Fruit fly (Drosophila melanogaster) whole organism, embryonic: Measurements from ENCODE around the gene CG45676.

Source experiments
- Asciz ChIP-seq: fragments of 200-800 bp; sonication (Bioruptor generic); optimal IDR thresholded peaks from 2 replicates; lab custom pipeline; 2017; ENCODE audit warnings: missing biosample characterization, mild to moderate bottlenecking, missing genetic modification characterization, missing genetic modification reagents
- B-H1 ChIP-seq: fragments of 200-800 bp; sonication (Bioruptor generic); IDR thresholded peaks from 3 replicates; pipeline ENCODE4 v1.3.6; 2022; ENCODE audit warnings: missing biosample characterization, missing genetic modification characterization
- CG10209 ChIP-seq: fragments of 200-800 bp; sonication (Bioruptor generic); optimal IDR thresholded peaks from 3 replicates; lab custom pipeline; 2017; ENCODE audit warnings: missing biosample characterization, mild to moderate bottlenecking, missing genetic modification characterization, missing genetic modification reagents
- CG10979 ChIP-seq: fragments of 200-800 bp; sonication (Bioruptor generic); optimal IDR thresholded peaks from 2 replicates; lab custom pipeline; 2018; ENCODE audit warnings: missing biosample characterization, mild to moderate bottlenecking, missing genetic modification characterization, moderate library complexity
- CG14441 ChIP-seq: fragments of 200-800 bp; sonication (Bioruptor generic); IDR thresholded peaks from 2 replicates; pipeline ENCODE4 v1.3.6; 2022; ENCODE audit warnings: missing biosample characterization, missing genetic modification characterization
- CG1529 ChIP-seq: fragments of 200-800 bp; sonication (Bioruptor generic); optimal IDR thresholded peaks from 3 replicates; lab custom pipeline; 2018; ENCODE audit warnings: missing biosample characterization, missing genetic modification characterization
- CG15514 ChIP-seq: fragments of 200-800 bp; sonication (Bioruptor generic); optimal IDR thresholded peaks from 3 replicates; lab custom pipeline; 2017; ENCODE audit warnings: missing biosample characterization, missing genetic modification characterization, mild to moderate bottlenecking, moderate library complexity, missing genetic modification reagents
- CG17186 ChIP-seq: fragments of 200-800 bp; sonication (Bioruptor generic); optimal IDR thresholded peaks from 3 replicates; lab custom pipeline; 2017; ENCODE audit warnings: missing biosample characterization, missing genetic modification reagents, missing genetic modification characterization
- CG17912 ChIP-seq: fragments of 200-800 bp; sonication (Bioruptor generic); optimal IDR thresholded peaks from 2 replicates; lab custom pipeline; 2018; ENCODE audit warnings: missing biosample characterization, mild to moderate bottlenecking, missing genetic modification characterization
- CG18262 ChIP-seq: fragments of 200-800 bp; optimal IDR thresholded peaks from 3 replicates; lab custom pipeline; 2019; ENCODE audit warnings: missing biosample characterization, mild to moderate bottlenecking, missing genetic modification characterization, moderate library complexity
- CG2678 ChIP-seq: fragments of 200-800 bp; sonication (Bioruptor generic); optimal IDR thresholded peaks from 3 replicates; lab custom pipeline; 2019; ENCODE audit warnings: missing biosample characterization, mild to moderate bottlenecking, missing genetic modification characterization, moderate library complexity
- CG34422 ChIP-seq: fragments of 200-800 bp; sonication (Bioruptor generic); IDR thresholded peaks from 3 replicates; pipeline ENCODE4 v1.3.6; 2022; ENCODE audit warnings: missing biosample characterization, missing genetic modification characterization
- CG4707 ChIP-seq: fragments of 200-800 bp; sonication (Bioruptor generic); optimal IDR thresholded peaks from 2 replicates; lab custom pipeline; 2018; ENCODE audit warnings: missing biosample characterization, mild to moderate bottlenecking, missing genetic modification characterization, moderate library complexity
- CG6175 ChIP-seq: fragments of 200-800 bp; sonication (Bioruptor generic); IDR thresholded peaks from 3 replicates; pipeline ENCODE4 v1.3.6; 2022; ENCODE audit warnings: missing biosample characterization, missing genetic modification characterization
- CG8944 ChIP-seq: fragments of 200-800 bp; sonication (Bioruptor generic); optimal IDR thresholded peaks from 3 replicates; lab custom pipeline; 2016; ENCODE audit warnings: missing biosample characterization, missing genetic modification characterization
- CG9932 ChIP-seq: fragments of 200-800 bp; sonication (Bioruptor generic); IDR thresholded peaks from 2 replicates; pipeline ENCODE4 v1.3.6; 2022; ENCODE audit warnings: missing biosample characterization, missing genetic modification characterization
- Dp ChIP-seq: fragments of 200-800 bp; sonication (Bioruptor generic); optimal IDR thresholded peaks from 2 replicates; lab custom pipeline; 2018; ENCODE audit warnings: missing biosample characterization, mild to moderate bottlenecking, missing genetic modification characterization, moderate library complexity
- Drgx ChIP-seq: fragments of 200-800 bp; sonication (Bioruptor generic); IDR thresholded peaks from 2 replicates; pipeline ENCODE4 v1.3.6; 2022; ENCODE audit warnings: missing biosample characterization, missing genetic modification characterization
- ERR ChIP-seq: fragments of 200-800 bp; sonication (Bioruptor generic); optimal IDR thresholded peaks from 2 replicates; lab custom pipeline; 2016; ENCODE audit warnings: missing biosample characterization, missing genetic modification characterization
- Fer2 ChIP-seq: fragments of 200-800 bp; sonication (Bioruptor generic); optimal IDR thresholded peaks from 2 replicates; lab custom pipeline; 2018; ENCODE audit warnings: missing biosample characterization, mild to moderate bottlenecking, missing genetic modification characterization, moderate library complexity
- H15 ChIP-seq: fragments of 200-800 bp; sonication (Bioruptor generic); IDR thresholded peaks from 3 replicates; pipeline ENCODE4 v1.3.6; 2022; ENCODE audit warnings: missing biosample characterization, missing genetic modification characterization
- H2.0 ChIP-seq: fragments of 200-800 bp; sonication (Bioruptor generic); IDR thresholded peaks from 2 replicates; pipeline ENCODE4 v1.3.6; 2022; ENCODE audit warnings: missing biosample characterization, missing genetic modification characterization
- Hr51 ChIP-seq, 2 experiments: fragments of 200-800 bp; sonication (Bioruptor generic); optimal IDR thresholded peaks; 2 replicates in 1 of 2; 3 replicates in 1 of 2; lab custom pipeline; 2016 to 2018; ENCODE audit warnings: missing biosample characterization in 2 of 2, missing genetic modification characterization in 2 of 2, mild to moderate bottlenecking in 1 of 2, moderate library complexity in 1 of 2
- Hsf ChIP-seq: fragments of 200-800 bp; sonication (Bioruptor generic); optimal IDR thresholded peaks from 3 replicates; lab custom pipeline; 2016; ENCODE audit warnings: missing biosample characterization, missing genetic modification characterization
- Mad ChIP-seq: fragments of 200-800 bp; sonication (Bioruptor generic); optimal IDR thresholded peaks from 2 replicates; lab custom pipeline; 2016; ENCODE audit warnings: missing biosample characterization, missing genetic modification characterization
- Nf-YA ChIP-seq: fragments of 200-800 bp; sonication (Bioruptor generic); IDR thresholded peaks from 2 replicates; pipeline ENCODE4 v1.3.6; 2022; ENCODE audit warnings: missing biosample characterization, missing genetic modification characterization
- Oaz ChIP-seq: fragments of 200-800 bp; sonication (Bioruptor generic); IDR thresholded peaks from 2 replicates; pipeline ENCODE4 v1.3.6; 2022; ENCODE audit warnings: missing biosample characterization, missing genetic modification characterization
- Sox102F ChIP-seq: fragments of 200-800 bp; sonication (Bioruptor generic); optimal IDR thresholded peaks from 2 replicates; lab custom pipeline; 2018; ENCODE audit warnings: missing biosample characterization, mild to moderate bottlenecking, missing genetic modification characterization, moderate library complexity
- ase ChIP-seq: fragments of 200-800 bp; sonication (Bioruptor generic); IDR thresholded peaks from 3 replicates; pipeline ENCODE4 v1.3.6; 2022; ENCODE audit warnings: missing biosample characterization, missing genetic modification characterization
- bbx ChIP-seq: fragments of 200-800 bp; sonication (Bioruptor generic); IDR thresholded peaks from 2 replicates; pipeline ENCODE4 v1.3.6; 2022; ENCODE audit warnings: missing biosample characterization, missing genetic modification characterization; ENCODE audit not compliant: partially characterized antibody
- cato ChIP-seq: fragments of 200-800 bp; sonication (Bioruptor generic); optimal IDR thresholded peaks from 2 replicates; lab custom pipeline; 2016; ENCODE audit warnings: missing biosample characterization, missing genetic modification characterization, borderline replicate concordance
- ems ChIP-seq: fragments of 200-800 bp; sonication (Bioruptor generic); optimal IDR thresholded peaks from 3 replicates; lab custom pipeline; 2016; ENCODE audit warnings: missing biosample characterization, missing genetic modification characterization
- gcm ChIP-seq: fragments of 200-800 bp; sonication (Bioruptor generic); optimal IDR thresholded peaks from 2 replicates; lab custom pipeline; 2019; ENCODE audit warnings: missing biosample characterization, mild to moderate bottlenecking, missing genetic modification characterization, moderate library complexity
- h ChIP-seq: fragments of >200 bp; optimal IDR thresholded peaks from 2 replicates; lab custom pipeline; 2017
- hbn ChIP-seq: fragments of 200-800 bp; sonication (Bioruptor generic); IDR thresholded peaks from 2 replicates; pipeline ENCODE4 v1.3.6; 2022; ENCODE audit warnings: missing biosample characterization, missing genetic modification characterization; ENCODE audit not compliant: partially characterized antibody
- ind ChIP-seq: fragments of 200-800 bp; sonication (Bioruptor generic); optimal IDR thresholded peaks from 3 replicates; lab custom pipeline; 2016; ENCODE audit warnings: missing biosample characterization, missing genetic modification characterization
- insv ChIP-seq, 2 experiments: fragments of 200-800 bp; sonication (Bioruptor generic); optimal IDR thresholded peaks; 3 replicates each; lab custom pipeline; 2016 to 2018; ENCODE audit warnings: missing biosample characterization in 2 of 2, missing genetic modification characterization in 2 of 2
- lab ChIP-seq: fragments of 200-800 bp; sonication (Bioruptor generic); optimal IDR thresholded peaks from 3 replicates; lab custom pipeline; 2017; ENCODE audit warnings: missing biosample characterization, missing genetic modification characterization, mild to moderate bottlenecking, moderate library complexity, missing genetic modification reagents
- lola ChIP-seq, 3 experiments: fragments of >200 bp in 2 of 3; fragments of 200-800 bp in 1 of 3; sonication (Bioruptor generic) in 1 of 3; optimal IDR thresholded peaks; 2 replicates each; lab custom pipeline; 2017 to 2019; ENCODE audit warnings: missing biosample characterization in 3 of 3, missing genetic modification characterization in 3 of 3, mild to moderate bottlenecking in 1 of 3, moderate library complexity in 1 of 3
- mirr ChIP-seq: fragments of 200-800 bp; sonication (Bioruptor generic); optimal IDR thresholded peaks from 3 replicates; lab custom pipeline; 2018; ENCODE audit warnings: missing biosample characterization, mild to moderate bottlenecking, missing genetic modification characterization
- oc ChIP-seq: fragments of 200-800 bp; sonication (Bioruptor generic); optimal IDR thresholded peaks from 2 replicates; lab custom pipeline; 2018; ENCODE audit warnings: missing biosample characterization, mild to moderate bottlenecking, missing genetic modification characterization, moderate library complexity
- pzg ChIP-seq: fragments of 200-800 bp; sonication (Bioruptor generic); optimal IDR thresholded peaks from 3 replicates; lab custom pipeline; 2018; ENCODE audit warnings: missing biosample characterization, mild to moderate bottlenecking, missing genetic modification characterization, moderate library complexity
- shn ChIP-seq: fragments of 200-800 bp; sonication (Bioruptor generic); optimal IDR thresholded peaks from 3 replicates; lab custom pipeline; 2016; ENCODE audit warnings: missing biosample characterization, missing genetic modification characterization
- sna ChIP-seq: fragments of 200-800 bp; sonication (Bioruptor generic); IDR thresholded peaks from 2 replicates; pipeline ENCODE4 v1.3.6; 2022; ENCODE audit warnings: missing biosample characterization, missing genetic modification characterization; ENCODE audit not compliant: partially characterized antibody
- ssp ChIP-seq: fragments of 200-800 bp; sonication (Bioruptor generic); IDR thresholded peaks from 2 replicates; pipeline ENCODE4 v1.3.6; 2022; ENCODE audit warnings: missing biosample characterization, missing genetic modification characterization
- wdn ChIP-seq: fragments of 200-800 bp; sonication (Bioruptor generic); IDR thresholded peaks from 2 replicates; pipeline ENCODE4 v1.3.6; 2022; ENCODE audit warnings: missing biosample characterization, missing genetic modification characterization
- wor ChIP-seq: fragments of 200-800 bp; sonication (Bioruptor generic); IDR thresholded peaks from 2 replicates; pipeline ENCODE4 v1.3.6; 2022; ENCODE audit warnings: missing biosample characterization, missing genetic modification characterization
- z ChIP-seq: fragments of 200-800 bp; sonication (Bioruptor generic); IDR thresholded peaks from 3 replicates; pipeline ENCODE4 v1.3.6; 2022; ENCODE audit warnings: missing biosample characterization, missing genetic modification characterization
- zen ChIP-seq: fragments of 200-800 bp; sonication (Bioruptor generic); optimal IDR thresholded peaks from 3 replicates; lab custom pipeline; 2018; ENCODE audit warnings: missing biosample characterization, mild to moderate bottlenecking, missing genetic modification characterization, moderate library complexity
- zfh2 ChIP-seq: fragments of 200-800 bp; sonication (Bioruptor generic); optimal IDR thresholded peaks from 2 replicates; lab custom pipeline; 2016; ENCODE audit warnings: missing biosample characterization, missing genetic modification characterization

The CG45676 gene

dm6 chr3R:11421643-11422122 lies 3.0 kb downstream of the CG45676 start, which contains the start of the genes ninaG and Sptz (continued):
- TF ChIP-seq CG15514 (GFP tag; lab: Kevin White, UChicago) (peak; percentile 93), ERR (GFP tag; lab: Kevin White, UChicago) (peak; percentile 89), insv (GFP tag; optimal IDR thresholded peaks at IDR 0.05; lab: Kevin White, UChicago) (peak in 1 of 2 experiments; percentile 16), CG4707 (GFP tag; lab: Kevin White, UChicago) (peak; percentile 39), zen (peak; percentile 94), gcm (peak; percentile 81), CG17186 (GFP tag; lab: Kevin White, UChicago) (peak; percentile 91), ase (GFP tag; lab: Robert Waterston, UW) (peak; percentile 93), ind (GFP tag; lab: Kevin White, UChicago) (peak; percentile 96), Dp (GFP tag; lab: Kevin White, UChicago) (peak; percentile 78), CG10209 (peak; percentile 92), wdn (peak; percentile 83), CG2678 (tag; lab: Kevin White, UChicago) (peak; percentile 91), CG8944 (peak; percentile 96), oc (tag; lab: Kevin White, UChicago) (peak; percentile 85), Oaz (GFP tag; lab: Robert Waterston, UW) (peak; percentile 84), hbn (GFP tag; lab: Robert Waterston, UW) (peak; percentile 34; the same call in 1 of the 2 replicates), B-H1 (GFP tag; lab: Robert Waterston, UW) (peak; percentile 92), lola (GFP tag; optimal IDR thresholded peaks at IDR 0.05; lab: Kevin White, UChicago) (peak in 1 of 3 experiments; percentile 92), CG1529 (GFP tag; lab: Kevin White, UChicago) (no peak), Drgx (GFP tag; lab: Robert Waterston, UW) (peak; percentile 93), Hr51 (GFP tag; optimal IDR thresholded peaks at IDR 0.05; lab: Kevin White, UChicago) (peak; percentile 88 to 94), wor (GFP tag; lab: Robert Waterston, UW) (peak; percentile 89), H15 (peak; percentile 95), ssp (GFP tag; lab: Robert Waterston, UW) (peak; percentile 91), Fer2 (tag; lab: Kevin White, UChicago) (peak; percentile 84), CG18262 (tag; lab: Kevin White, UChicago) (peak; percentile 89), H2.0 (GFP tag; lab: Robert Waterston, UW) (peak; percentile 95), h (no peak), Sox102F (GFP tag; lab: Kevin White, UChicago) (peak; percentile 92), ems (GFP tag; lab: Kevin White, UChicago) (peak; percentile 96), Mad (GFP tag; lab: Kevin White, UChicago) (peak; percentile 95), CG10979 (tag; lab: Kevin White, UChicago) (peak; percentile 90), shn (peak; percentile 94), z (GFP tag; lab: Robert Waterston, UW) (0 out of 3 replicates have a peak, but pooled peaks have one; percentile 34), CG14441 (peak; percentile 96), zfh2 (GFP tag; lab: Kevin White, UChicago) (peak; percentile 97), bbx (GFP tag; lab: Robert Waterston, UW) (no peak), cato (GFP tag; lab: Kevin White, UChicago) (peak; percentile 91), sna (GFP tag; lab: Robert Waterston, UW) (peak; percentile 44; the same call in 1 of the 2 replicates), CG34422 (GFP tag; lab: Robert Waterston, UW) (peak; percentile 97), CG9932 (GFP tag; lab: Robert Waterston, UW) (peak; percentile 97), CG6175 (GFP tag; lab: Robert Waterston, UW) (peak; percentile 89), Nf-YA (GFP tag; lab: Robert Waterston, UW) (peak; percentile 87), pzg (GFP tag; lab: Kevin White, UChicago) (peak; percentile 56), CG17912 (GFP tag; lab: Kevin White, UChicago) (peak; percentile 4), lab (GFP tag; lab: Kevin White, UChicago) (peak; percentile 94), Hsf (GFP tag; lab: Kevin White, UChicago) (peak; percentile 97), mirr (GFP tag; lab: Kevin White, UChicago) (peak; percentile 11), Asciz (GFP tag; lab: Kevin White, UChicago) (peak; percentile 80)
